Worm (Caenorhabditis elegans) whole organism, L4 larva: ENCODE measurements around the gene ZK418.2.

ENCODE experiments used
- F44E2.7 ChIP-seq: fragments of 200-800 bp; sonication (Bioruptor generic); IDR thresholded peaks from 2 replicates; pipeline ENCODE4 v2.1.2; 2022; ENCODE audit warnings: missing genetic modification characterization, missing compliant biosample characterization
- R02D3.7 ChIP-seq: fragments of 150-350 bp; sonication (generic microtip); optimal IDR thresholded peaks from 3 replicates; lab custom pipeline; 2014; ENCODE audit warnings: missing biosample characterization, missing genetic modification characterization
- ama-1 ChIP-seq: fragments of 150-350 bp; optimal IDR thresholded peaks from 2 replicates; lab custom pipeline; 2014; ENCODE audit warnings: inconsistent platforms, mixed read lengths
- ceh-20 ChIP-seq: fragments of 200-800 bp; sonication (Bioruptor generic); IDR thresholded peaks from 2 replicates; pipeline ENCODE4 v1.3.6; 2022; ENCODE audit warnings: missing genetic modification reagents, missing genetic modification characterization, missing compliant biosample characterization
- ceh-28 ChIP-seq: fragments of 150-350 bp; optimal IDR thresholded peaks from 2 replicates; lab custom pipeline; 2014; ENCODE audit warnings: missing biosample characterization, missing genetic modification reagents, missing genetic modification characterization
- ceh-32 ChIP-seq: sonication (generic microtip); optimal IDR thresholded peaks from 2 replicates; lab custom pipeline; 2016; ENCODE audit warnings: mild to moderate bottlenecking, missing genetic modification characterization, missing compliant biosample characterization; ENCODE audit not compliant: poor library complexity
- daf-16 ChIP-seq, 3 experiments: sonication (generic microtip); optimal IDR thresholded peaks; 2 replicates each; lab custom pipeline; 2016 to 2017; ENCODE audit warnings: missing genetic modification characterization in 3 of 3, missing genetic modification reagents in 3 of 3, mild to moderate bottlenecking in 2 of 3, missing compliant biosample characterization in 2 of 3, missing biosample characterization in 1 of 3, moderate library complexity in 1 of 3
- daf-8 ChIP-seq: fragments of 200-800 bp; sonication (Bioruptor generic); IDR thresholded peaks from 2 replicates; pipeline ENCODE4 v1.3.6; 2022; ENCODE audit warnings: missing genetic modification characterization, missing compliant biosample characterization
- dmd-6 ChIP-seq: fragments of 200-800 bp; sonication (Bioruptor generic); IDR thresholded peaks from 2 replicates; pipeline ENCODE4 v1.3.6; 2022; ENCODE audit warnings: missing genetic modification reagents, missing genetic modification characterization, missing compliant biosample characterization
- dpl-1 ChIP-seq: fragments of 150-350 bp; optimal IDR thresholded peaks from 2 replicates; lab custom pipeline; 2014; ENCODE audit warnings: missing biosample characterization, missing genetic modification reagents, missing genetic modification characterization
- fos-1 ChIP-seq: fragments of 150-350 bp; optimal IDR thresholded peaks from 2 replicates; lab custom pipeline; 2014; ENCODE audit warnings: missing biosample characterization, missing genetic modification characterization
- hif-1 ChIP-seq, 2 experiments: sonication (generic microtip); optimal IDR thresholded peaks; 2 replicates each; lab custom pipeline; 2016 to 2017; ENCODE audit warnings: missing compliant biosample characterization in 2 of 2, missing genetic modification characterization in 2 of 2, missing genetic modification reagents in 2 of 2, missing genotype in 2 of 2, mild to moderate bottlenecking in 1 of 2
- hlh-30 ChIP-seq: sonication (generic microtip); optimal IDR thresholded peaks from 2 replicates; lab custom pipeline; 2017; ENCODE audit warnings: antibody characterized with exemption, mild to moderate bottlenecking, missing genetic modification characterization, missing compliant biosample characterization; ENCODE audit not compliant: insufficient read depth
- lin-13 ChIP-seq: fragments of 150-350 bp; optimal IDR thresholded peaks from 2 replicates; lab custom pipeline; 2014; ENCODE audit warnings: missing biosample characterization, missing genetic modification reagents, missing genetic modification characterization
- lin-38 ChIP-seq: fragments of 200-800 bp; sonication (Bioruptor generic); IDR thresholded peaks from 2 replicates; pipeline ENCODE4 v1.3.6; 2022; ENCODE audit warnings: missing genetic modification reagents, missing genetic modification characterization, missing compliant biosample characterization
- lir-3 ChIP-seq: sonication (generic microtip); optimal IDR thresholded peaks from 2 replicates; lab custom pipeline; 2016; ENCODE audit warnings: mild to moderate bottlenecking, missing genetic modification characterization, missing compliant biosample characterization
- lsy-2 ChIP-seq, 2 experiments: fragments of 150-350 bp in 1 of 2; sonication (generic microtip) in 1 of 2; optimal IDR thresholded peaks; 2 replicates each; lab custom pipeline; 2014 to 2017; ENCODE audit warnings: missing biosample characterization in 2 of 2, missing genetic modification characterization in 2 of 2
- mes-2 ChIP-seq: sonication (generic microtip); optimal IDR thresholded peaks from 2 replicates; lab custom pipeline; 2016; ENCODE audit warnings: missing genotype, mild to moderate bottlenecking, missing genetic modification characterization, missing compliant biosample characterization; ENCODE audit not compliant: poor library complexity, severe bottlenecking
- mxl-3 ChIP-seq: fragments of 200-800 bp; sonication (Bioruptor generic); optimal IDR thresholded peaks from 2 replicates; lab custom pipeline; 2018; ENCODE audit warnings: mild to moderate bottlenecking, missing genetic modification characterization, missing compliant biosample characterization
- nhr-11 ChIP-seq: fragments of 150-350 bp; optimal IDR thresholded peaks from 2 replicates; lab custom pipeline; 2014; ENCODE audit warnings: missing biosample characterization, missing genetic modification characterization
- nhr-28 ChIP-seq: fragments of 150-350 bp; optimal IDR thresholded peaks from 2 replicates; lab custom pipeline; 2014; ENCODE audit warnings: missing biosample characterization, missing genetic modification characterization
- nhr-77 ChIP-seq: fragments of 150-350 bp; optimal IDR thresholded peaks from 2 replicates; lab custom pipeline; 2014; ENCODE audit warnings: missing biosample characterization, missing genetic modification characterization
- php-3 ChIP-seq: fragments of 200-800 bp; sonication (Bioruptor generic); IDR thresholded peaks from 2 replicates; pipeline ENCODE4 v1.3.6; 2022; ENCODE audit warnings: missing genetic modification reagents, missing genetic modification characterization, missing compliant biosample characterization
- rbr-2 ChIP-seq: sonication (generic microtip); optimal IDR thresholded peaks from 2 replicates; lab custom pipeline; 2016; ENCODE audit warnings: missing genotype, missing genetic modification characterization, missing compliant biosample characterization
- sdz-12 ChIP-seq: fragments of 200-800 bp; sonication (Bioruptor generic); optimal IDR thresholded peaks from 2 replicates; lab custom pipeline; 2018; ENCODE audit warnings: mild to moderate bottlenecking, missing genetic modification characterization, missing compliant biosample characterization
- snpc-1.2 ChIP-seq: fragments of 200-800 bp; sonication (Bioruptor generic); IDR thresholded peaks from 2 replicates; pipeline ENCODE4 v1.3.6; 2022; ENCODE audit warnings: missing genetic modification reagents, missing genetic modification characterization, missing compliant biosample characterization
- unc-130 ChIP-seq: sonication (generic microtip); optimal IDR thresholded peaks from 2 replicates; lab custom pipeline; 2016; ENCODE audit warnings: missing genetic modification reagents, missing genetic modification characterization, missing compliant biosample characterization
- unc-62 ChIP-seq, 3 experiments: fragments of 150-350 bp in 1 of 3; sonication (generic microtip); optimal IDR thresholded peaks in 2 of 3; peaks in 1 of 3; 1 replicate in 1 of 3; 2 replicates in 2 of 3; lab custom pipeline; 2014 to 2017; ENCODE audit warnings: missing biosample characterization in 3 of 3, missing genetic modification characterization in 3 of 3, missing genetic modification reagents in 3 of 3, missing genotype in 1 of 3
- ztf-7 ChIP-seq: fragments of 150-350 bp; optimal IDR thresholded peaks from 2 replicates; lab custom pipeline; 2014; ENCODE audit warnings: missing biosample characterization, missing genetic modification characterization

Gene ZK418.2

ce11 chrIII:7083106-7083505, 8.0 kb upstream of the ZK418.2 start:
- TF ChIP-seq php-3 (GFP tag; lab: Robert Waterston, UW) (no peak), sdz-12 (GFP tag; lab: Kevin White, UChicago) (no peak), fos-1 (tag; lab: Kevin White, UChicago) (no peak), ama-1 (lab: Kevin White, UChicago) (no peak), snpc-1.2 (GFP tag; lab: Robert Waterston, UW) (no peak), ceh-20 (GFP tag; lab: Robert Waterston, UW) (no peak)

- TF ChIP-seq daf-8 (GFP tag; lab: Robert Waterston, UW): no peak
- TF ChIP-seq ceh-32 (tag; lab: Kevin White, UChicago): no peak
- TF ChIP-seq ztf-7: no peak
- peak; percentile 11; the same call in 1 of the 2 replicates for TF ChIP-seq lin-38 (GFP tag; lab: Robert Waterston, UW)
These were observed 6.2 kb upstream of the ZK418.2 start, which contains the start of gene tofu-7 for ce11 chrIII:7084908-7085307. tofu-7 (minus strand) TSS chrIII:7085018.

- TF ChIP-seq nhr-28 (tag; lab: Kevin White, UChicago) (peak; percentile 66), nhr-11 (tag; lab: Kevin White, UChicago) (no peak), daf-16 (GFP tag; optimal IDR thresholded peaks at IDR 0.05; lab: Kevin White, UChicago) (no peak), daf-16 (tag; optimal IDR thresholded peaks at IDR 0.05; lab: Kevin White, UChicago) (peak; percentile 18)
These were observed 4.0 kb upstream of the ZK418.2 start for ce11 chrIII:7087180-7087579.

- peak; percentile 33 for TF ChIP-seq mxl-3 (GFP tag; lab: Kevin White, UChicago)
- peak in 1 of 2 experiments; percentile 88 for TF ChIP-seq hif-1 (tag; optimal IDR thresholded peaks at IDR 0.05; lab: Kevin White, UChicago)
- TF ChIP-seq R02D3.7 (tag; lab: Kevin White, UChicago): no peak
- TF ChIP-seq nhr-28 (tag; lab: Kevin White, UChicago): peak; percentile 26
- peak; percentile 6 for TF ChIP-seq nhr-11 (tag; lab: Kevin White, UChicago)
- TF ChIP-seq nhr-77 (tag; lab: Kevin White, UChicago): peak; percentile 18
- peak; percentile 42 for TF ChIP-seq rbr-2 (tag; lab: Kevin White, UChicago)
- TF ChIP-seq lsy-2 (tag; optimal IDR thresholded peaks at IDR 0.05; lab: Kevin White, UChicago): peak; percentile 22 to 89
- peak; percentile 98 for TF ChIP-seq mes-2 (tag; lab: Kevin White, UChicago)
- no peak for TF ChIP-seq ceh-32 (tag; lab: Kevin White, UChicago)
- peak; percentile 44 for TF ChIP-seq lin-13 (GFP tag; lab: Kevin White, UChicago)
- TF ChIP-seq dpl-1 (GFP tag; lab: Kevin White, UChicago): peak; percentile 73
- TF ChIP-seq dmd-6: peak; percentile 27; the same call in 1 of the 2 replicates
- TF ChIP-seq ztf-7: no peak
- no peak for TF ChIP-seq F44E2.7 (GFP tag; lab: Robert Waterston, UW)
- peak; percentile 49 for TF ChIP-seq hlh-30 (tag; lab: Kevin White, UChicago)
- peak; percentile 79 for TF ChIP-seq unc-130 (GFP tag; lab: Kevin White, UChicago)
- TF ChIP-seq ceh-28 (tag; lab: Kevin White, UChicago): peak; percentile 18
These were observed 3.3 kb upstream of the ZK418.2 start, which contains the start of gene fubl-2 for ce11 chrIII:7087691-7088323. fubl-2 (minus strand) TSS chrIII:7087741.

ce11 chrIII:7090545-7090944, 597 bp upstream of the ZK418.2 start, which contains the start of gene ZK418.10:
ZK418.10 (minus strand) TSS chrIII:7090692.
- TF ChIP-seq lir-3 (tag; lab: Kevin White, UChicago): no peak
- TF ChIP-seq nhr-11 (tag; lab: Kevin White, UChicago): peak; percentile 13

- no peak for TF ChIP-seq hlh-30 (tag; lab: Kevin White, UChicago)
- TF ChIP-seq nhr-28 (tag; lab: Kevin White, UChicago): no peak
- no peak for TF ChIP-seq unc-62 (GFP tag; optimal IDR thresholded peaks at IDR 0.05 in 1 of 2; lab: Kevin White, UChicago)
- no peak for TF ChIP-seq unc-62 (tag; optimal IDR thresholded peaks at IDR 0.05; lab: Kevin White, UChicago)
These were observed 4.0 kb downstream of the ZK418.2 start, which contains the start of gene nhr-9 for ce11 chrIII:7095156-7095555. nhr-9 (plus strand) TSS chrIII:7095462.
